Worm (Caenorhabditis elegans): Measurements from ENCODE around the gene ugt-21.

DNA sequence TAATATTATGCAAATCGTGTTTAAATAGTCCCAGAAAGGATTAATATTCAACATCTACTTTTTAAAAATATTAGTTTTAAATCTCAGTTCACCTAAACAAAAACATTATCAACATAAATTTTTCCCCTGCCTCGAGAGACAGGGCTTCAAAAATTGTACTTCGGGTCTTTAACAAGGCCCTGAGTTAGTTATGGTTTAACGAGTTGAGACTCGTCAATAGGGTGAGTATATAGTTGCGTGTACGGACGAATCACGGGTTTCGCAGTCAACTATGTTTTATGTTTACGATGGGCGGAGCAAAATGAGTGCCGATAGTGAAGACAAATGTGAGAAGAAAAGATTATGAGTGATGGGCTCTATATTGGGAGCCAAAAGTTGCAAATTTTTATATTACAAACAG is 11.5 kb downstream of the ugt-21 start:
- TF ChIP-seq ZK546.5 (tag; optimal IDR thresholded peaks at IDR 0.05) (no peak), ceh-32 (tag; optimal IDR thresholded peaks at IDR 0.05; ENCODE audit: poor library complexity) (no peak), lin-29 (GFP tag; IDR thresholded peaks at IDR 0.05) (no peak), set-16 (GFP tag; IDR thresholded peaks at IDR 0.05) (no peak)
